Fruit fly (Drosophila melanogaster) whole organism, wandering third instar larva: ENCODE data around the gene Mettl5.

ENCODE experiments used
- CG9705 ChIP-seq: fragments of 200-800 bp; sonication (Bioruptor generic); optimal IDR thresholded peaks from 2 replicates; lab custom pipeline; 2018; ENCODE audit warnings: missing biosample characterization, mild to moderate bottlenecking, missing genetic modification characterization
- Dif ChIP-seq: fragments of 200-275, 200-300 bp; sonication (Bioruptor generic); optimal IDR thresholded peaks from 2 replicates; lab custom pipeline; 2018; ENCODE audit warnings: missing biosample characterization, missing genetic modification characterization; ENCODE audit not compliant: partially characterized antibody
- GATAd ChIP-seq: sonication (Bioruptor generic); optimal IDR thresholded peaks from 2 replicates; lab custom pipeline; 2016; ENCODE audit warnings: missing biosample characterization, missing genetic modification characterization
- HLH106 ChIP-seq: fragments of 200-800 bp; optimal IDR thresholded peaks from 3 replicates; lab custom pipeline; 2019; ENCODE audit warnings: missing biosample characterization, mild to moderate bottlenecking, missing genetic modification characterization, moderate library complexity
- Hnf4 ChIP-seq: fragments of 200-800 bp; sonication (Bioruptor generic); optimal IDR thresholded peaks from 2 replicates; lab custom pipeline; 2016; ENCODE audit warnings: missing biosample characterization, mild to moderate bottlenecking, missing genetic modification characterization
- Hr83 ChIP-seq: fragments of 200-300 bp; sonication (Bioruptor generic); optimal IDR thresholded peaks from 2 replicates; lab custom pipeline; 2016; ENCODE audit warnings: missing biosample characterization, mild to moderate bottlenecking, missing genetic modification characterization, moderate library complexity; ENCODE audit not compliant: poor library complexity, severe bottlenecking
- Jra ChIP-seq: sonication (Bioruptor generic); optimal IDR thresholded peaks from 2 replicates; lab custom pipeline; 2016; ENCODE audit warnings: missing biosample characterization, missing genetic modification characterization
- Mio ChIP-seq: sonication (Bioruptor generic); optimal IDR thresholded peaks from 2 replicates; lab custom pipeline; 2016; ENCODE audit warnings: missing biosample characterization, missing genetic modification characterization
- Myc ChIP-seq: fragments of >200 bp; optimal IDR thresholded peaks from 2 replicates; lab custom pipeline; 2017
- N ChIP-seq: fragments of >200 bp; optimal IDR thresholded peaks from 2 replicates; lab custom pipeline; 2018; ENCODE audit warnings: missing biosample characterization, missing external identifiers, missing genetic modification characterization
- OdsH ChIP-seq: fragments of 200-800 bp; sonication (Bioruptor generic); optimal IDR thresholded peaks from 2 replicates; lab custom pipeline; 2016; ENCODE audit warnings: missing biosample characterization, mild to moderate bottlenecking, missing genetic modification characterization
- Rel ChIP-seq, 2 experiments: fragments of 200-800 bp; sonication (Bioruptor generic) in 1 of 2; optimal IDR thresholded peaks; 2 replicates in 1 of 2; 3 replicates in 1 of 2; lab custom pipeline; 2016 to 2019; ENCODE audit warnings: mild to moderate bottlenecking in 2 of 2, missing biosample characterization in 2 of 2, missing genetic modification characterization in 2 of 2, moderate library complexity in 1 of 2
- Sp1 ChIP-seq: fragments of 200-800 bp; sonication (Bioruptor generic); optimal IDR thresholded peaks from 3 replicates; lab custom pipeline; 2019; ENCODE audit warnings: missing biosample characterization, mild to moderate bottlenecking, missing genetic modification characterization, moderate library complexity
- Vsx2 ChIP-seq: fragments of 200-300, 225-300 bp; sonication (Bioruptor generic); optimal IDR thresholded peaks from 2 replicates; lab custom pipeline; 2018; ENCODE audit warnings: missing biosample characterization, missing genetic modification characterization; ENCODE audit not compliant: partially characterized antibody
- brk ChIP-seq: fragments of 200-800 bp; sonication (Bioruptor generic); optimal IDR thresholded peaks from 2 replicates; lab custom pipeline; 2016; ENCODE audit warnings: missing biosample characterization, mild to moderate bottlenecking, missing genetic modification characterization
- dl ChIP-seq, 2 experiments: fragments of 175-275, 200-275 bp in 1 of 2; fragments of 200-275 bp in 1 of 2; sonication (Bioruptor generic); optimal IDR thresholded peaks; lab custom pipeline; 2018; ENCODE audit warnings: mild to moderate bottlenecking in 2 of 2, missing biosample characterization in 2 of 2, missing genetic modification characterization in 2 of 2, moderate library complexity in 2 of 2; ENCODE audit not compliant: partially characterized antibody in 2 of 2, insufficient read depth in 1 of 2
- dmrt93B ChIP-seq: fragments of 200-800 bp; sonication (Bioruptor generic); optimal IDR thresholded peaks from 2 replicates; lab custom pipeline; 2018; ENCODE audit warnings: missing biosample characterization, mild to moderate bottlenecking, missing genetic modification characterization
- dsf ChIP-seq: sonication (Bioruptor generic); optimal IDR thresholded peaks from 2 replicates; lab custom pipeline; 2016; ENCODE audit warnings: missing biosample characterization, missing genetic modification characterization, borderline replicate concordance
- ey ChIP-seq: fragments of 200-800 bp; sonication (Bioruptor generic); optimal IDR thresholded peaks from 2 replicates; lab custom pipeline; 2016; ENCODE audit warnings: missing biosample characterization, missing genetic modification characterization
- foxo ChIP-seq, 2 experiments: fragments of 200-800 bp; sonication (Bioruptor generic); optimal IDR thresholded peaks; 2 replicates in 1 of 2; 3 replicates in 1 of 2; lab custom pipeline; 2016 to 2017; ENCODE audit warnings: missing biosample characterization in 2 of 2, missing genetic modification characterization in 2 of 2
- fru ChIP-seq: fragments of 200-800 bp; sonication (Bioruptor generic); optimal IDR thresholded peaks from 3 replicates; lab custom pipeline; 2016; ENCODE audit warnings: missing biosample characterization, mild to moderate bottlenecking, missing genetic modification characterization
- h ChIP-seq: fragments of 200-800 bp; sonication (Bioruptor generic); optimal IDR thresholded peaks from 3 replicates; lab custom pipeline; 2016; ENCODE audit warnings: missing biosample characterization, mild to moderate bottlenecking, missing genetic modification characterization
- jim ChIP-seq: fragments of 175-275, 200-325 bp; sonication (Bioruptor generic); optimal IDR thresholded peaks from 2 replicates; lab custom pipeline; 2016; ENCODE audit warnings: missing biosample characterization, mild to moderate bottlenecking, missing genetic modification characterization
- lola ChIP-seq: fragments of >200 bp; optimal IDR thresholded peaks from 2 replicates; lab custom pipeline; 2017; ENCODE audit warnings: missing biosample characterization, missing genetic modification characterization
- pan ChIP-seq: fragments of >200 bp; optimal IDR thresholded peaks from 2 replicates; lab custom pipeline; 2017
- psq ChIP-seq: fragments of 200-800 bp; sonication (Bioruptor generic); optimal IDR thresholded peaks from 3 replicates; lab custom pipeline; 2017; ENCODE audit warnings: missing biosample characterization, mild to moderate bottlenecking, missing genetic modification characterization, moderate library complexity
- rgr ChIP-seq: fragments of 200-800 bp; sonication (Bioruptor generic); optimal IDR thresholded peaks from 3 replicates; lab custom pipeline; 2016; ENCODE audit warnings: missing biosample characterization, mild to moderate bottlenecking, missing genetic modification characterization
- sv ChIP-seq: fragments of 200-800 bp; sonication (Bioruptor generic); optimal IDR thresholded peaks from 3 replicates; lab custom pipeline; 2016; ENCODE audit warnings: missing biosample characterization, missing genetic modification characterization
- tai ChIP-seq: sonication (Bioruptor generic); optimal IDR thresholded peaks from 2 replicates; lab custom pipeline; 2016; ENCODE audit warnings: missing biosample characterization, missing genetic modification characterization
- usp ChIP-seq: fragments of >200 bp; optimal IDR thresholded peaks from 2 replicates; lab custom pipeline; 2017; ENCODE audit warnings: missing biosample characterization, missing genetic modification characterization
- woc ChIP-seq: sonication (Bioruptor generic); optimal IDR thresholded peaks from 2 replicates; lab custom pipeline; 2016; ENCODE audit warnings: missing biosample characterization, mild to moderate bottlenecking, missing genetic modification characterization

The Mettl5 gene

DNA sequence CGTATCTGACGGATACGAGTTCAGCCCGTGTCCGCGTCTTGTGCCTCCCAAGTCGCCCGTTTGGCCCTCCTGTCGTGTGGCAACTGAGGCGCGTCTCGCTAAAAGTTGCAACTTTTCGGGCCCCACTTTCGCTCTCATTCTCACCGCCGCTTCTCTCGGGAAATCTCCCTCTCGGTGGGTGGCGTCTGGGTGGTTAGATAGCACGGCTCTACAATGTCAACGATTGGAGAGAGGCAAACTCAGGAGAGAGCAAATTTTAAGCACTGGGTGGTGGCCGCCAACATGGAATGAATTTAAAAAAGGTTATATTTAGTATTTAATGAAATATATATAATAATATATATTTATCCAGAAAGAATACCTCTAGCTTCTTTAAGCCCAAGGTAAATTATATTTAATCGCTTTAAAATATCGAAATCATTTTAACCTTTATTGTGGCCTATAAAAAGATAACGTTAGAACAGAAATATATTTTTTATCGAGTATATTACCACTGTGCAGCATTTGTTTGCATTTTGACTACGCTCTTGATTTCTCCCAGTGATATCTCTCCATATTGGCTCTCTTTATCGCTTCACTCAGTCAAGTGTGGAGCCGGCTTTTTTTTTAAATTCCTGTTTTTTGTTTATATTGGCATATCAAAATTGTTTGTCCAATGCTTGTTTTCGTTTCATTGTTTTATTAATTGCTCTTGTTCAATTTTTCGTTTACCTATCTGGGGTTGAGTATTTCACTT, 29.0 kb downstream of the Mettl5 start, which contains the start of gene Gbs-76A (continued):
- TF ChIP-seq jim (GFP tag; lab: Kevin White, UChicago) = no peak
- TF ChIP-seq, all 38 proteins: peak for 22

DNA sequence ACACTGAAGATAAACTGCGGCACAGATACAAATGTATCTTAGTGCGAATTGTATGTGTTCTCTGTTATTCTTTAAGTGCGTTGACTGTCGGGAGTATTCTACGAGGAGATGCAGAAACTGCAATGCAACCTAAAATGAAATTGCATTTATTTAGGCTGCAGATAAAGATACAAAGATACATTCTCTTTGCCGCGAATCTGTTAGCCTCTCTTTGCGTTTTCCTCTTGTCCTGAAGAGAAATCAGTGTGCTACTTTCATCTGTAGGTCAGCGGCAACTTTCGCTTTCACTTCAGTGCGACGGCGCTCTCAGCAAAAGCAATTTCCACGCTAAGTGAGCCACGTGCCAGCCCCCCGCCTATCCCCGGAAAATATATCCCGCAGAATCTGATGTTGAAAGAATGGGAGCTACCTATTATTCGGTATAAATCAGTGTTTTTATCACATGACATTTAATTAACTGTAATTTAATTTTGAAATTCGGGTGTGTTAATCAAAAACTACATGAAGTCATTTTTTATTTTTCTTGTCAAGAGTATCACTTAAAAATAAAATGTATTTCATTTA, 29.7 kb downstream of the Mettl5 start:
- no peak for TF ChIP-seq ey (GFP tag; lab: Kevin White, UChicago)
- no peak for TF ChIP-seq usp (GFP tag; lab: Kevin White, UChicago)
- no peak for TF ChIP-seq h (GFP tag; lab: Kevin White, UChicago)
- no peak for TF ChIP-seq GATAd (GFP tag; lab: Kevin White, UChicago)
- no peak for TF ChIP-seq psq (GFP tag; lab: Kevin White, UChicago)
- no peak for TF ChIP-seq CG9705
- no peak for TF ChIP-seq Hr83 (GFP tag; lab: Kevin White, UChicago)
- no peak for TF ChIP-seq brk (GFP tag; lab: Kevin White, UChicago)
- no peak for TF ChIP-seq dmrt93B (GFP tag; lab: Kevin White, UChicago)
- no peak for TF ChIP-seq sv (GFP tag; lab: Kevin White, UChicago)
- no peak for TF ChIP-seq pan (lab: Kevin White, UChicago)
- no peak for TF ChIP-seq rgr (GFP tag; lab: Kevin White, UChicago)
- TF ChIP-seq Hnf4 (GFP tag; lab: Kevin White, UChicago) = no peak
- TF ChIP-seq dsf (GFP tag; lab: Kevin White, UChicago) = no peak
- TF ChIP-seq foxo (GFP tag; optimal IDR thresholded peaks at IDR 0.05; lab: Kevin White, UChicago) = no peak
- no peak for TF ChIP-seq N
- no peak for TF ChIP-seq tai (GFP tag; lab: Kevin White, UChicago)
- no peak for TF ChIP-seq Mio
- no peak for TF ChIP-seq Myc (lab: Kevin White, UChicago)
- no peak for TF ChIP-seq Dif (GFP tag; lab: Kevin White, UChicago)

DNA sequence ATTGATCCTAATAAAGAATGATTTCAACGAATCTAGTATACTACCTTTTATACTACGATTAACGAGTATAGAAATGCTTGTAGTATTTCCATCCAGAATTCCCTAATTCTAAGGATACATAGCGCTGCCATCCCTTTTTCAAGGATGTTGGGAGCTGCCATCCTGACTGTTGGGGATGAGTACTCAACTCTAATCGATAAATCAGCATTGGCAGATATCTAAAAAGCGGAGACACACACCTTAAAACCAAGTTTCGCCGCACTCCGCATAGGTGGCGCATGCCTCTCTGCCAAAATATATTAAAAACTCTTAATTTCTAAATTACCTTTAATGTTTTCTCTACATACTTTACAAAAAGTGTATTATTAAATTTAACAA, 30.7 kb downstream of the Mettl5 start, which contains the start of gene fal:
TSS of gene fal (plus strand) at position 330 of the 378 bp plus-strand sequence.
- TF ChIP-seq woc (no peak), fru (no peak), Hnf4 (GFP tag; lab: Kevin White, UChicago) (peak; percentile 10), tai (GFP tag; lab: Kevin White, UChicago) (no peak), HLH106 (peak; percentile 23), Myc (lab: Kevin White, UChicago) (peak; percentile 71), sv (GFP tag; lab: Kevin White, UChicago) (peak; percentile 47), dl (GFP tag; optimal IDR thresholded peaks at IDR 0.05; lab: Kevin White, UChicago; ENCODE audit: insufficient read depth in 1 of 2, partially characterized antibody in 2 of 2) (no peak), Vsx2 (GFP tag; lab: Kevin White, UChicago) (no peak)

DNA sequence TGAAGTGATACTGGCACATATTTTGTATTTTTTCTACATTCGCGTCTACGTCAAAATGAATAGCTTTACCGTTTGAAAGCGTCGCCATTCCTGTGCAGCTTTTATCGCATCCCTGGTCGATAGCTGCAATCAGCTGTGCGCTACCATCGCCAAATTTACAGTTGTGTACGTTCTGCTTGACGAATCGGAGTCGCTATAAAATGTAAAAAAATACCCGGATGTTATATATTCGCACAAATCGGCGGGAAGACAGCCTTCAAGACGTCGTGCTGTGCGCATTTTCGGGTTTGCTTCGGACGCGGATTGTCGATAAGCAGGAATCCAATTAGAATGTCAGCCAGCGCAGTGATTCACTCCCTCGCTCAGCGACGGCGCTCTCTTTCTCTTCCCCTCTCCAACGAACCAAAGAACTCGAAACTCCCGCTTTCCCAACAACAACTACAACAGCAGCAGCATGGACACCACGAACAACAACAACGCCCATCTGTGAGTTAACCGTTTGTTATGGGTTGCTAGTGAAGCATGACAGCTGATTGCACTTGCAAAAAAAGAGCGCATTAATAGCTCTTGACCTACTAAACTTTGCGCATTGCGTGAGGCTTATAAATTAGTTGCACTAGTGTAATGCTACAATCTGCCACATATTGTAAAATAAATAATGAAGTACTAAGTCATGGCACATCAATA, 31.2 kb downstream of the Mettl5 start:
- TF ChIP-seq psq (GFP tag; lab: Kevin White, UChicago) (no peak), Jra (GFP tag; lab: Kevin White, UChicago) (peak; percentile 44), CG9705 (no peak), OdsH (GFP tag; lab: Kevin White, UChicago) (no peak), jim (GFP tag; lab: Kevin White, UChicago) (no peak), h (GFP tag; lab: Kevin White, UChicago) (peak; percentile 41), tai (GFP tag; lab: Kevin White, UChicago) (peak; percentile 61), foxo (GFP tag; optimal IDR thresholded peaks at IDR 0.05; lab: Kevin White, UChicago) (peak in 1 of 2 experiments; percentile 27), dmrt93B (GFP tag; lab: Kevin White, UChicago) (no peak), Rel (GFP tag; optimal IDR thresholded peaks at IDR 0.05; lab: Kevin White, UChicago) (no peak), Rel (tag; optimal IDR thresholded peaks at IDR 0.05; lab: Kevin White, UChicago) (peak; percentile 73), lola (GFP tag; lab: Kevin White, UChicago) (no peak), Sp1 (GFP tag; lab: Kevin White, UChicago) (peak; percentile 24)
